Fruit fly (Drosophila melanogaster) whole organism, pupa: ENCODE data around the gene stol.

Experiments used
- CG10348 ChIP-seq: fragments of 200-800 bp; sonication (Bioruptor generic); IDR thresholded peaks from 2 replicates; pipeline ENCODE4 v1.3.6; 2022; ENCODE audit warnings: missing biosample characterization, missing genetic modification characterization
- CG13204 ChIP-seq: fragments of 200-800 bp; sonication (Bioruptor generic); optimal IDR thresholded peaks from 2 replicates; lab custom pipeline; 2018; ENCODE audit warnings: missing biosample characterization, mild to moderate bottlenecking, missing genetic modification characterization, moderate library complexity
- CG14655 ChIP-seq: fragments of 200-800 bp; sonication (Bioruptor generic); optimal IDR thresholded peaks from 3 replicates; lab custom pipeline; 2017; ENCODE audit warnings: mild to moderate bottlenecking, missing biosample characterization, missing genetic modification reagents, missing genetic modification characterization
- CG15710 ChIP-seq: fragments of 200-800 bp; sonication (Bioruptor generic); optimal IDR thresholded peaks from 2 replicates; lab custom pipeline; 2018; ENCODE audit warnings: missing biosample characterization, mild to moderate bottlenecking, missing genetic modification characterization, moderate library complexity
- CG17806 ChIP-seq: fragments of 200-800 bp; sonication (Bioruptor generic); optimal IDR thresholded peaks from 2 replicates; lab custom pipeline; 2018; ENCODE audit warnings: missing biosample characterization, mild to moderate bottlenecking, missing genetic modification characterization, moderate library complexity
- D1 ChIP-seq: fragments of 200-800 bp; sonication (Bioruptor generic); optimal IDR thresholded peaks from 2 replicates; lab custom pipeline; 2018; ENCODE audit warnings: missing biosample characterization, mild to moderate bottlenecking, missing genetic modification characterization, moderate library complexity
- EcR ChIP-seq: fragments of 200-800 bp; sonication (Bioruptor generic); optimal IDR thresholded peaks from 3 replicates; lab custom pipeline; 2019; ENCODE audit warnings: missing biosample characterization, missing genetic modification characterization, mild to moderate bottlenecking, moderate library complexity, missing genetic modification reagents
- Ets98B ChIP-seq: fragments of 200-800 bp; sonication (Bioruptor generic); IDR thresholded peaks from 2 replicates; pipeline ENCODE4 v1.3.6; 2022; ENCODE audit warnings: missing biosample characterization, missing genetic modification characterization
- Pif1A ChIP-seq: fragments of 200-800 bp; sonication (Bioruptor generic); optimal IDR thresholded peaks from 3 replicates; lab custom pipeline; 2016; ENCODE audit warnings: missing biosample characterization, missing genetic modification characterization
- Snoo ChIP-seq: fragments of 200-800 bp; sonication (Bioruptor generic); optimal IDR thresholded peaks from 3 replicates; lab custom pipeline; 2017; ENCODE audit warnings: missing biosample characterization, mild to moderate bottlenecking, missing genetic modification characterization, inconsistent platforms
- gl ChIP-seq: fragments of 200-800 bp; sonication (Bioruptor generic); optimal IDR thresholded peaks from 2 replicates; lab custom pipeline; 2018; ENCODE audit warnings: missing biosample characterization, mild to moderate bottlenecking, missing genetic modification characterization
- rn ChIP-seq: fragments of 200-800 bp; sonication (Bioruptor generic); IDR thresholded peaks from 2 replicates; pipeline ENCODE4 v1.3.6; 2022; ENCODE audit warnings: missing biosample characterization, missing genetic modification characterization

dm6 chr2L:15743578-15743977 lies 25.5 kb upstream of the stol start:
- TF ChIP-seq CG15710 (tag; lab: Kevin White, UChicago) (peak; percentile 95), gl (tag; lab: Kevin White, UChicago) (no peak), CG10348 (GFP tag; lab: Robert Waterston, UW) (no peak), CG17806 (no peak), CG13204 (GFP tag; lab: Kevin White, UChicago) (peak; percentile 72), D1 (no peak), EcR (GFP tag; lab: Kevin White, UChicago) (no peak), Snoo (peak; percentile 94), rn (GFP tag; lab: Robert Waterston, UW) (no peak), Ets98B (GFP tag; lab: Robert Waterston, UW) (no peak), CG14655 (GFP tag; lab: Kevin White, UChicago) (peak; percentile 46), Pif1A (GFP tag; lab: Kevin White, UChicago) (peak; percentile 78)
